Fruit fly (Drosophila melanogaster) whole organism, wandering third instar larva: ENCODE measurements around the gene CG44475.

Experiments used
- GATAd ChIP-seq: sonication (Bioruptor generic); optimal IDR thresholded peaks from 2 replicates; lab custom pipeline; 2016; ENCODE audit warnings: missing biosample characterization, missing genetic modification characterization
- h ChIP-seq: fragments of 200-800 bp; sonication (Bioruptor generic); optimal IDR thresholded peaks from 3 replicates; lab custom pipeline; 2016; ENCODE audit warnings: missing biosample characterization, mild to moderate bottlenecking, missing genetic modification characterization
- pan ChIP-seq: fragments of >200 bp; optimal IDR thresholded peaks from 2 replicates; lab custom pipeline; 2017
- psq ChIP-seq: fragments of 200-800 bp; sonication (Bioruptor generic); optimal IDR thresholded peaks from 3 replicates; lab custom pipeline; 2017; ENCODE audit warnings: missing biosample characterization, mild to moderate bottlenecking, missing genetic modification characterization, moderate library complexity
- woc ChIP-seq: sonication (Bioruptor generic); optimal IDR thresholded peaks from 2 replicates; lab custom pipeline; 2016; ENCODE audit warnings: missing biosample characterization, mild to moderate bottlenecking, missing genetic modification characterization

dm6 chr2L:15895154-15895553 is 12.2 kb upstream of the CG44475 start, which contains the start of gene CG31735:
- TF ChIP-seq woc (GFP tag; lab: Kevin White, UChicago) (no peak), h (no peak), psq (no peak), pan (lab: Kevin White, UChicago) (no peak), GATAd (no peak)
